Fruit fly (Drosophila melanogaster) whole organism, embryonic: ENCODE data around the gene Rh5.

ENCODE experiments used
- ATbp ChIP-seq: fragments of 200-800 bp; sonication (Bioruptor generic); optimal IDR thresholded peaks from 2 replicates; lab custom pipeline; 2017; ENCODE audit warnings: missing biosample characterization, mild to moderate bottlenecking, missing genetic modification characterization, missing genetic modification reagents
- Asciz ChIP-seq: fragments of 200-800 bp; sonication (Bioruptor generic); optimal IDR thresholded peaks from 2 replicates; lab custom pipeline; 2017; ENCODE audit warnings: missing biosample characterization, mild to moderate bottlenecking, missing genetic modification characterization, missing genetic modification reagents
- B-H2 ChIP-seq: fragments of 200-800 bp; sonication (Bioruptor generic); optimal IDR thresholded peaks from 2 replicates; lab custom pipeline; 2018; ENCODE audit warnings: missing biosample characterization, mild to moderate bottlenecking, missing genetic modification characterization
- CG12104 ChIP-seq: fragments of 200-800 bp; sonication (Bioruptor generic); optimal IDR thresholded peaks from 3 replicates; lab custom pipeline; 2016; ENCODE audit warnings: missing biosample characterization, missing genetic modification characterization
- CG12391 ChIP-seq: fragments of 200-800 bp; sonication (Bioruptor generic); optimal IDR thresholded peaks from 3 replicates; lab custom pipeline; 2018; ENCODE audit warnings: missing biosample characterization, mild to moderate bottlenecking, missing genetic modification characterization, moderate library complexity
- CG14014 ChIP-seq: fragments of 200-800 bp; sonication (Bioruptor generic); IDR thresholded peaks from 2 replicates; pipeline ENCODE4 v1.3.6; 2022; ENCODE audit warnings: missing biosample characterization, missing genetic modification characterization
- CG17802 ChIP-seq: fragments of 200-800 bp; sonication (Bioruptor generic); optimal IDR thresholded peaks from 2 replicates; lab custom pipeline; 2018; ENCODE audit warnings: missing biosample characterization, mild to moderate bottlenecking, missing genetic modification characterization, moderate library complexity
- CG31441 ChIP-seq: fragments of 200-800 bp; sonication (Bioruptor generic); IDR thresholded peaks from 2 replicates; pipeline ENCODE4 v1.3.6; 2022; ENCODE audit warnings: missing biosample characterization, missing genetic modification characterization
- CG33213 ChIP-seq: fragments of 200-800 bp; sonication (Bioruptor generic); optimal IDR thresholded peaks from 3 replicates; lab custom pipeline; 2016; ENCODE audit warnings: missing biosample characterization, missing genetic modification characterization
- CG3838 ChIP-seq: fragments of 200-800 bp; sonication (Bioruptor generic); optimal IDR thresholded peaks from 3 replicates; lab custom pipeline; 2016; ENCODE audit warnings: missing biosample characterization, missing genetic modification characterization
- CG4707 ChIP-seq: fragments of 200-800 bp; sonication (Bioruptor generic); optimal IDR thresholded peaks from 2 replicates; lab custom pipeline; 2018; ENCODE audit warnings: missing biosample characterization, mild to moderate bottlenecking, missing genetic modification characterization, moderate library complexity
- CG6813 ChIP-seq: fragments of 200-800 bp; sonication (Bioruptor generic); optimal IDR thresholded peaks from 2 replicates; lab custom pipeline; 2017; ENCODE audit warnings: missing biosample characterization, missing genetic modification characterization, mild to moderate bottlenecking, moderate library complexity, missing genetic modification reagents
- CG7839 ChIP-seq: fragments of 200-800 bp; sonication (Bioruptor generic); optimal IDR thresholded peaks from 3 replicates; lab custom pipeline; 2018; ENCODE audit warnings: missing biosample characterization, mild to moderate bottlenecking, missing genetic modification characterization, moderate library complexity
- CG8359 ChIP-seq: fragments of 200-800 bp; sonication (Bioruptor generic); optimal IDR thresholded peaks from 2 replicates; lab custom pipeline; 2017; ENCODE audit warnings: missing biosample characterization, mild to moderate bottlenecking, missing genetic modification characterization, borderline replicate concordance
- CTCF ChIP-seq: fragments of 200-800 bp; sonication (Bioruptor generic); optimal IDR thresholded peaks from 2 replicates; lab custom pipeline; 2017; ENCODE audit warnings: missing biosample characterization, mild to moderate bottlenecking, missing genetic modification characterization, moderate library complexity
- ERR ChIP-seq: fragments of 200-800 bp; sonication (Bioruptor generic); optimal IDR thresholded peaks from 2 replicates; lab custom pipeline; 2016; ENCODE audit warnings: missing biosample characterization, missing genetic modification characterization
- Eip74EF ChIP-seq, 2 experiments: fragments of 200-800 bp in 1 of 2; fragments of >200 bp in 1 of 2; sonication (Bioruptor generic) in 1 of 2; optimal IDR thresholded peaks; 2 replicates each; lab custom pipeline; 2017 to 2019; ENCODE audit warnings: missing biosample characterization in 2 of 2, missing genetic modification characterization in 2 of 2, mild to moderate bottlenecking in 1 of 2, moderate library complexity in 1 of 2
- Ets65A ChIP-seq: fragments of 200-800 bp; sonication (Bioruptor generic); peaks from one replicate; lab custom pipeline; 2016; ENCODE audit warnings: missing biosample characterization, missing genetic modification characterization
- Fer1 ChIP-seq: fragments of 200-800 bp; sonication (Bioruptor generic); optimal IDR thresholded peaks from 2 replicates; lab custom pipeline; 2017; ENCODE audit warnings: missing biosample characterization, mild to moderate bottlenecking, missing genetic modification characterization
- HHEX ChIP-seq: fragments of 200-800 bp; sonication (Bioruptor generic); optimal IDR thresholded peaks from 3 replicates; lab custom pipeline; 2017; ENCODE audit warnings: missing biosample characterization, mild to moderate bottlenecking, missing genetic modification characterization, missing genetic modification reagents
- Hr78 ChIP-seq, 2 experiments: fragments of 200-800 bp in 1 of 2; fragments of >200 bp in 1 of 2; sonication (Bioruptor generic) in 1 of 2; optimal IDR thresholded peaks; 2 replicates each; lab custom pipeline; 2017 to 2019; ENCODE audit warnings: missing biosample characterization in 2 of 2, missing genetic modification characterization in 2 of 2, mild to moderate bottlenecking in 1 of 2, moderate library complexity in 1 of 2
- Nf-YA ChIP-seq: fragments of 200-800 bp; sonication (Bioruptor generic); IDR thresholded peaks from 2 replicates; pipeline ENCODE4 v1.3.6; 2022; ENCODE audit warnings: missing biosample characterization, missing genetic modification characterization
- NfI ChIP-seq: fragments of 200-800 bp; sonication (Bioruptor generic); optimal IDR thresholded peaks from 3 replicates; lab custom pipeline; 2018; ENCODE audit warnings: missing biosample characterization, mild to moderate bottlenecking, missing genetic modification characterization, moderate library complexity
- Taf1 ChIP-seq: fragments of 200-800 bp; sonication (Bioruptor generic); IDR thresholded peaks from 2 replicates; pipeline ENCODE4 v1.3.6; 2022; ENCODE audit warnings: missing biosample characterization, missing genetic modification characterization
- Trl ChIP-seq, 3 experiments: fragments of >200 bp in 2 of 3; fragments of 200-800 bp in 1 of 3; sonication (Bioruptor generic) in 1 of 3; optimal IDR thresholded peaks; 2 replicates in 1 of 3; 3 replicates in 2 of 3; lab custom pipeline; 2016 to 2017; ENCODE audit warnings: missing biosample characterization in 1 of 3, missing genetic modification characterization in 1 of 3
- ac ChIP-seq: fragments of 200-800 bp; sonication (Bioruptor generic); optimal IDR thresholded peaks from 3 replicates; lab custom pipeline; 2017; ENCODE audit warnings: missing biosample characterization, mild to moderate bottlenecking, missing genetic modification characterization
- ap ChIP-seq: fragments of 200-800 bp; sonication (Bioruptor generic); IDR thresholded peaks from 2 replicates; pipeline ENCODE4 v1.3.6; 2022; ENCODE audit warnings: missing biosample characterization, missing genetic modification characterization
- bcd ChIP-seq: fragments of 200-800 bp; sonication (Bioruptor generic); optimal IDR thresholded peaks from 2 replicates; lab custom pipeline; 2017; ENCODE audit warnings: missing biosample characterization, mild to moderate bottlenecking, missing genetic modification characterization
- cg ChIP-seq: fragments of 200-800 bp; sonication (Bioruptor generic); optimal IDR thresholded peaks from 3 replicates; lab custom pipeline; 2019; ENCODE audit warnings: missing biosample characterization, mild to moderate bottlenecking, missing genetic modification characterization, moderate library complexity
- chm ChIP-seq: fragments of 200-800 bp; sonication (Bioruptor generic); IDR thresholded peaks from 2 replicates; pipeline ENCODE4 v1.3.6; 2022; ENCODE audit warnings: missing biosample characterization, missing genetic modification characterization
- croc ChIP-seq: fragments of 200-800 bp; sonication (Bioruptor generic); conservative IDR thresholded peaks from 3 replicates; pipeline ENCODE4 v1.3.6; 2022; ENCODE audit warnings: missing biosample characterization, missing genetic modification characterization
- cwo ChIP-seq: fragments of 200-800 bp; sonication (Bioruptor generic); optimal IDR thresholded peaks from 3 replicates; lab custom pipeline; 2017; ENCODE audit warnings: missing biosample characterization, missing genetic modification characterization, mild to moderate bottlenecking, moderate library complexity, missing genetic modification reagents
- grn ChIP-seq: fragments of 200-800 bp; sonication (Bioruptor generic); optimal IDR thresholded peaks from 3 replicates; lab custom pipeline; 2017; ENCODE audit warnings: missing biosample characterization, missing genetic modification characterization
- gsb-n ChIP-seq: fragments of 200-800 bp; sonication (Bioruptor generic); optimal IDR thresholded peaks from 3 replicates; lab custom pipeline; 2018; ENCODE audit warnings: missing biosample characterization, mild to moderate bottlenecking, missing genetic modification characterization
- gt ChIP-seq: fragments of 200-800 bp; sonication (Bioruptor generic); IDR thresholded peaks from 2 replicates; pipeline ENCODE4 v1.3.6; 2022; ENCODE audit warnings: missing biosample characterization, missing genetic modification characterization
- jigr1 ChIP-seq: fragments of 200-800 bp; sonication (Bioruptor generic); IDR thresholded peaks from 3 replicates; pipeline ENCODE4 v1.3.6; 2022; ENCODE audit warnings: missing biosample characterization, missing genetic modification characterization
- jing ChIP-seq: fragments of 200-800 bp; sonication (Bioruptor generic); optimal IDR thresholded peaks from 2 replicates; lab custom pipeline; 2018; ENCODE audit warnings: missing biosample characterization, mild to moderate bottlenecking, missing genetic modification characterization
- kah ChIP-seq: fragments of 200-800 bp; sonication (Bioruptor generic); optimal IDR thresholded peaks from 2 replicates; lab custom pipeline; 2018; ENCODE audit warnings: missing biosample characterization, mild to moderate bottlenecking, missing genetic modification characterization
- kay ChIP-seq: fragments of 200-800 bp; sonication (Bioruptor generic); optimal IDR thresholded peaks from 2 replicates; lab custom pipeline; 2016; ENCODE audit warnings: missing biosample characterization, missing genetic modification characterization
- kni ChIP-seq: fragments of 200-800 bp; sonication (Bioruptor generic); optimal IDR thresholded peaks from 3 replicates; lab custom pipeline; 2017; ENCODE audit warnings: mild to moderate bottlenecking, missing biosample characterization, missing genetic modification reagents, missing genetic modification characterization
- lbe ChIP-seq: fragments of 200-800 bp; sonication (Bioruptor generic); optimal IDR thresholded peaks from 2 replicates; lab custom pipeline; 2016; ENCODE audit warnings: missing biosample characterization, mild to moderate bottlenecking, missing genetic modification characterization
- nmo ChIP-seq: fragments of 200-800 bp; sonication (Bioruptor generic); optimal IDR thresholded peaks from 2 replicates; lab custom pipeline; 2018; ENCODE audit warnings: missing biosample characterization, mild to moderate bottlenecking, missing genetic modification characterization, moderate library complexity
- odd ChIP-seq: fragments of 200-800 bp; sonication (Bioruptor generic); optimal IDR thresholded peaks from 2 replicates; lab custom pipeline; 2017; ENCODE audit warnings: missing biosample characterization, mild to moderate bottlenecking, missing genetic modification characterization
- pho ChIP-seq: fragments of 200-800 bp; sonication (Bioruptor generic); optimal IDR thresholded peaks from 2 replicates; lab custom pipeline; 2016; ENCODE audit warnings: missing biosample characterization, missing genetic modification characterization
- pros ChIP-seq: fragments of 200-800 bp; sonication (Bioruptor generic); optimal IDR thresholded peaks from 3 replicates; lab custom pipeline; 2019; ENCODE audit warnings: missing biosample characterization, mild to moderate bottlenecking, missing genetic modification characterization, moderate library complexity
- pzg ChIP-seq: fragments of 200-800 bp; sonication (Bioruptor generic); optimal IDR thresholded peaks from 3 replicates; lab custom pipeline; 2018; ENCODE audit warnings: missing biosample characterization, mild to moderate bottlenecking, missing genetic modification characterization, moderate library complexity
- salm ChIP-seq: fragments of 200-800 bp; sonication (Bioruptor generic); optimal IDR thresholded peaks from 2 replicates; lab custom pipeline; 2018; ENCODE audit warnings: missing biosample characterization, mild to moderate bottlenecking, missing genetic modification characterization
- sc ChIP-seq, 3 experiments: fragments of >200 bp in 2 of 3; fragments of 200-800 bp in 1 of 3; sonication (Bioruptor generic) in 1 of 3; optimal IDR thresholded peaks; 2 replicates in 2 of 3; 3 replicates in 1 of 3; lab custom pipeline; 2017; ENCODE audit warnings: mild to moderate bottlenecking in 1 of 3, missing biosample characterization in 1 of 3, missing genetic modification characterization in 1 of 3, missing genetic modification reagents in 1 of 3

Gene Rh5

DNA sequence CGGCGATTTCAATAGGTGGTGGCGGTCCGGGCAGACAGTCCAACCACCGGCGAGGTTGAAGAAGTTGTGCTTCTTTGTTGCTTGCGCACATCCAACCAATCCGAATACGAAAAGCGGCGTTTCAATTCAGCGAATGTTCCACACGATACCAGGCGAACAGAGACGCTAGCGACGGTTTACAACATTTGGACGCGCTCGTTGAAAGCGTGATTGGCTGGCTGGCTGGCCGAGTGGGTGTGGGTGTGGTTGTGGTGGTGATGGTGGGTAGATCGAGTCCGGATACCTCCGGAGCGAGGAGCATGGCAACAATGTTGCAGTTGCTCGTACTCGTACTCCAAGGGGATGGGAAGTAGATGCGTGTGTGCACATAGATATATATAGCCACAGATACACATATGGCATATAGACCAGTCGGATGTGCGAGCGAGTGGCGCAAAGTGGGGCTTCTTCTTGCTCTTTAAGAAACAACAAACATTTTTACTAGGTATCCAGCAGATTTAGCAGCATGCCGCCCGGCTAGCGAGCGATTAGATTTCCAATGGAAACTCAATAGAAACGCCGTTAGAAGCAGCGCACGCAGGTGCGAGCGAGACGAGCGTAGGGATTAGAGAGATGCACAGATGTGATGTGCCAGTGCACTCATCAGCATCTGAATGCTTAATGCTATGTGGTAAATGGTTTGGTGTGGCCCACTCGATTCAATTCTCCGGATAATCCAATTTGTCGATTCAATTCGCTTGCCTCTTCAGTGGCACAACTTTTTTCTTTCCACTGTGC is 2.3 kb downstream of the Rh5 start (continued):
- TF ChIP-seq CG31441 (no peak), CG7839 (tag; lab: Kevin White, UChicago) (no peak), lbe (GFP tag; lab: Kevin White, UChicago) (peak; percentile 47), Taf1 (GFP tag; lab: Robert Waterston, UW) (no peak), odd (peak; percentile 74), kay (GFP tag; lab: Kevin White, UChicago) (peak; percentile 20), Trl (optimal IDR thresholded peaks at IDR 0.05; lab: Kevin White, UChicago) (peak; percentile 6 to 48), Trl (GFP tag; optimal IDR thresholded peaks at IDR 0.05; lab: Kevin White, UChicago) (peak; percentile 6), cg (GFP tag; lab: Kevin White, UChicago) (peak; percentile 91), kni (GFP tag; lab: Kevin White, UChicago) (peak; percentile 100), pzg (GFP tag; lab: Kevin White, UChicago) (peak; percentile 5), CG12391 (peak; percentile 0), jigr1 (no peak), kah (peak; percentile 85), CTCF (GFP tag; lab: Kevin White, UChicago) (peak; percentile 18), CG4707 (peak; percentile 91), salm (peak; percentile 12), Hr78 (GFP tag; optimal IDR thresholded peaks at IDR 0.05; lab: Kevin White, UChicago) (peak in 1 of 2 experiments; percentile 58), ERR (GFP tag; lab: Kevin White, UChicago) (peak; percentile 21), gsb-n (tag; lab: Kevin White, UChicago) (peak; percentile 63), CG17802 (tag; lab: Kevin White, UChicago) (peak; percentile 15), nmo (peak; percentile 13), NfI (GFP tag; lab: Kevin White, UChicago) (no peak), CG33213 (GFP tag; lab: Kevin White, UChicago) (no peak), Fer1 (GFP tag; lab: Kevin White, UChicago) (peak; percentile 60), bcd (GFP tag; lab: Kevin White, UChicago) (peak; percentile 44), CG6813 (no peak), CG12104 (no peak), B-H2 (GFP tag; lab: Kevin White, UChicago) (peak; percentile 60), sc (optimal IDR thresholded peaks at IDR 0.05; lab: Kevin White, UChicago) (no peak), sc (GFP tag; optimal IDR thresholded peaks at IDR 0.05; lab: Kevin White, UChicago) (peak; percentile 33), CG14014 (GFP tag; lab: Robert Waterston, UW) (no peak), pros (peak; percentile 99), grn (GFP tag; lab: Kevin White, UChicago) (peak; percentile 65), gt (GFP tag; lab: Robert Waterston, UW) (no peak), Nf-YA (GFP tag; lab: Robert Waterston, UW) (no peak), ap (no peak), HHEX (GFP tag; lab: Kevin White, UChicago) (no peak), ATbp (peak; percentile 35), ac (peak; percentile 14), Ets65A (no peak), cwo (GFP tag; lab: Kevin White, UChicago) (peak; percentile 84), CG3838 (GFP tag; lab: Kevin White, UChicago) (peak; percentile 98), Eip74EF (GFP tag; optimal IDR thresholded peaks at IDR 0.05; lab: Kevin White, UChicago) (peak in 1 of 2 experiments; percentile 45), jing (no peak), Asciz (GFP tag; lab: Kevin White, UChicago) (peak; percentile 12), CG8359 (GFP tag; lab: Kevin White, UChicago) (peak; percentile 34), croc (no peak), pho (GFP tag; lab: Kevin White, UChicago) (peak; percentile 39), chm (GFP tag; lab: Robert Waterston, UW) (no peak)
